Worm (Caenorhabditis elegans) whole organism, L3 larva: ENCODE results near the gene dsc-4.

Source experiments
- ceh-9 ChIP-seq: sonication (generic microtip); optimal IDR thresholded peaks from 2 replicates; lab custom pipeline; 2018; ENCODE audit warnings: missing biosample characterization, missing genetic modification characterization
- daf-12 ChIP-seq: fragments of 150-350 bp; optimal IDR thresholded peaks from 2 replicates; lab custom pipeline; 2014; ENCODE audit warnings: missing biosample characterization, missing genetic modification reagents, missing genetic modification characterization
- fkh-10 ChIP-seq: sonication (generic microtip); optimal IDR thresholded peaks from 2 replicates; lab custom pipeline; 2017; ENCODE audit warnings: missing biosample characterization, missing genetic modification reagents, missing genetic modification characterization
- lin-39 ChIP-seq: fragments of 150-350 bp; optimal IDR thresholded peaks from 2 replicates; lab custom pipeline; 2018; ENCODE audit warnings: missing biosample characterization, missing genetic modification reagents, missing genetic modification characterization
- nfya-1 ChIP-seq: sonication (generic microtip); optimal IDR thresholded peaks from 2 replicates; lab custom pipeline; 2017; ENCODE audit warnings: missing genetic modification characterization, mild to moderate bottlenecking, missing compliant biosample characterization, antibody characterized with exemption, moderate library complexity; ENCODE audit not compliant: insufficient read depth
- snpc-4 ChIP-seq: fragments of 150-350 bp; optimal IDR thresholded peaks from 2 replicates; lab custom pipeline; 2014; ENCODE audit warnings: missing biosample characterization, missing genetic modification characterization

- TF ChIP-seq ceh-9 (tag; lab: Kevin White, UChicago) = no peak
- no peak for TF ChIP-seq lin-39 (tag; lab: Kevin White, UChicago)
- TF ChIP-seq fkh-10 (GFP tag; lab: Kevin White, UChicago) = no peak
- no peak for TF ChIP-seq nfya-1 (tag; lab: Kevin White, UChicago)
- no peak for TF ChIP-seq snpc-4 (tag; lab: Kevin White, UChicago)
- TF ChIP-seq daf-12 = no peak
Observed at ce11 chrIV:313615-314014, 6.7 kb downstream of the dsc-4 start, which contains the start of gene snai-1.
